Worm (Caenorhabditis elegans) whole organism, midembryonic: ENCODE measurements around the gene F54B11.5.

Source experiments
- T22C8.4 ChIP-seq: fragments of 200-800 bp; sonication (Bioruptor generic); IDR thresholded peaks from 2 replicates; pipeline ENCODE4 v1.3.6; 2022; ENCODE audit warnings: missing genetic modification characterization, missing compliant biosample characterization
- cog-1 ChIP-seq: sonication (generic microtip); optimal IDR thresholded peaks from 2 replicates; lab custom pipeline; 2016; ENCODE audit warnings: missing genetic modification characterization, missing compliant biosample characterization
- flt-1 ChIP-seq: fragments of 200-800 bp; sonication (Bioruptor generic); IDR thresholded peaks from 2 replicates; pipeline ENCODE4 v1.3.6; 2022; ENCODE audit warnings: missing genetic modification characterization, missing compliant biosample characterization
- klf-2 ChIP-seq: fragments of 200-800 bp; sonication (Bioruptor generic); conservative IDR thresholded peaks from 2 replicates; pipeline ENCODE4 v1.3.6; 2022; ENCODE audit warnings: missing genetic modification reagents, missing genetic modification characterization, missing compliant biosample characterization
- med-1 ChIP-seq: sonication (generic microtip); optimal IDR thresholded peaks from 2 replicates; lab custom pipeline; 2017; ENCODE audit warnings: missing genetic modification characterization, mild to moderate bottlenecking, missing compliant biosample characterization, antibody characterized with exemption, missing genetic modification reagents; ENCODE audit not compliant: insufficient read depth
- ref-1 ChIP-seq: fragments of 200-800 bp; sonication (Bioruptor generic); conservative IDR thresholded peaks from 2 replicates; pipeline ENCODE4 v1.3.6; 2022; ENCODE audit warnings: missing genetic modification reagents, missing genetic modification characterization, missing compliant biosample characterization
- tab-1 ChIP-seq: fragments of 200-800 bp; sonication (Bioruptor generic); IDR thresholded peaks from 2 replicates; pipeline ENCODE4 v1.3.6; 2022; ENCODE audit warnings: missing genetic modification characterization, missing compliant biosample characterization
- ztf-23 ChIP-seq: fragments of 200-800 bp; sonication (Bioruptor generic); IDR thresholded peaks from 2 replicates; pipeline ENCODE4 v1.3.6; 2022; ENCODE audit warnings: missing genetic modification reagents, missing genetic modification characterization, missing compliant biosample characterization
- ztf-29 ChIP-seq: fragments of 200-800 bp; sonication (Bioruptor generic); IDR thresholded peaks from 2 replicates; pipeline ENCODE4 v1.3.6; 2022; ENCODE audit warnings: missing genetic modification reagents, missing genetic modification characterization, missing compliant biosample characterization

Gene F54B11.5

DNA sequence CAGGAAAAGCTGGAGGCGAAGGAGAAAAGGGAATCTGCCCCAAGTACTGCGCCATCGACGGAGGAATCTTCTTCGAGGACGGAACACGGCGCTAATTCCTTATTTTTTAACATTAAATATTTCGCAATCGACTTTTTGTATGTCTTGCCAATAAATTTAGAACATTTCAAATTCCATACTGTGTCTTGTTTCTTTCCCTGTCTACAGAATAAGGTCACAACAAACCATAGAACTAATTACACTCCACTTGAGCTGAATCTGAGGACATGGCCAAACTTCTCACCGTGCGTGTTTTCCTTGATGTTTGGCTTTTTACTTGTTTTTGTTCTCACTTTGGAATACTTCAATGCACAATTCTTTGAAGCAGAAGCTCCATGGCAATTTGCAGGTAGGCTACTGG, 3.5 kb downstream of the F54B11.5 start, which contains the start of gene F54B11.4:
F54B11.4 (plus strand) TSS at position 301 of the 400 bp plus-strand sequence.
- TF ChIP-seq ztf-29 (no peak), klf-2 (GFP tag; lab: Robert Waterston, UW) (no peak), cog-1 (tag; lab: Kevin White, UChicago) (no peak), tab-1 (GFP tag; lab: Robert Waterston, UW) (no peak), ztf-23 (GFP tag; lab: Robert Waterston, UW) (no peak), ref-1 (no peak), T22C8.4 (GFP tag; lab: Robert Waterston, UW) (no peak), med-1 (GFP tag; lab: Kevin White, UChicago) (no peak), flt-1 (GFP tag; lab: Robert Waterston, UW) (no peak)

DNA sequence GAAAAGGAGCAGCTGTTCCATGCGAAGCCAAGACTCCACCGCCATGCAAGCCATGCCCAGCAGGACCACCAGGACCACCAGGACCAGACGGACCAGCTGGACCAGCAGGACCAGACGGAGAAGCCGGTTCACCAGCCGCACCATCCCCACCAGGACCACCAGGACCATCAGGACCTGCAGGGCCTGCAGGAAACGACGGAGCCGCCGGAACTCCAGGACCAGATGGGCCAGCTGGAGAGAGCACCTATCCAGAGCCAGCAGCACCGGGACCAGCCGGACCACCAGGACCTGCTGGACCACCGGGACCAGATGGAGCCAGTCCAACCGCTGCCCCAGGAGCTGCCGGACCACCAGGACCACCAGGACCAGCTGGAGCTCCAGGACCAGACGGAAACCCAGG, 3.9 kb downstream of the F54B11.5 start:
- TF ChIP-seq ztf-23 (GFP tag; lab: Robert Waterston, UW) (no peak), ref-1 (no peak), T22C8.4 (GFP tag; lab: Robert Waterston, UW) (no peak)

DNA sequence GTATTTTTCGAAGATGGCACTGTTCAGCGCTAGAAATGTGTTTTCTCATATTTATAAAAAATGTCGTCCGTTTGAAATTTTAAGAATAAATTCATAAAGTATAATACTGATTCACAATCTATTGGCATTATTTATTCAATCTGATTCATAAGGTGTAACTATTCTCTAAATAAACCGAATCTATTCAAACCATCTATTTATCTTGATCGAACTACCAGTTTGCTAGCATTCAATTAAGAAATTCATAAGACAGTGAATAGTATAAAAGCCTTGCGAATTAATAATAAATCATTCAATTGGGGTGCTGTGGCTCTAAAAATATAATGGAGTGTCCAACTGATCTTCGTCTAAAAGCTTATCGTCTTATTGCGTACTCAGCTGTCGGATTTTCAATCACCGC, 4.7 kb downstream of the F54B11.5 start, which contains the start of gene col-44:
col-44 (plus strand) TSS at position 301 of the 400 bp plus-strand sequence.
- TF ChIP-seq med-1 (GFP tag; lab: Kevin White, UChicago) (no peak), ztf-29 (no peak), tab-1 (GFP tag; lab: Robert Waterston, UW) (no peak), flt-1 (GFP tag; lab: Robert Waterston, UW) (no peak), ref-1 (no peak), T22C8.4 (GFP tag; lab: Robert Waterston, UW) (no peak)

DNA sequence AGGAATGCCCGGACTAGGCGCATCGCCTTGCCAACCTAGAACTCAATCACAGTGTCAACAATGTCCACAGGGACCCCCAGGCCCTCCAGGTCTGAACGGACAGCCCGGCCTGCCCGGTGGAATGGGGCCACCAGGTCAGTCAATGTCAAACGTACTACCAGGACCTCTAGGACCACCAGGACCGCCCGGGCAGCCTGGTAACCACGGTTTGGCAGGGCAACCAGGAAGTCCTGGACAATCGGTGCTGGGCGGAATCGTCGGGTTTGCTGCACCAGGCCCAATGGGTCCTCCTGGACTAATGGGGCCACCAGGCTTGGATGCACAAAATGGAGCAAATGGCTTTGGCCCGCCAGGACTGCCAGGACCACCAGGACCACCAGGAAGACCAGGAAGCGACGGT, 5.2 kb downstream of the F54B11.5 start:
- no peak for TF ChIP-seq flt-1 (GFP tag; lab: Robert Waterston, UW)
- no peak for TF ChIP-seq tab-1 (GFP tag; lab: Robert Waterston, UW)
- TF ChIP-seq T22C8.4 (GFP tag; lab: Robert Waterston, UW), result no peak
- no peak for TF ChIP-seq ztf-23 (GFP tag; lab: Robert Waterston, UW)

DNA sequence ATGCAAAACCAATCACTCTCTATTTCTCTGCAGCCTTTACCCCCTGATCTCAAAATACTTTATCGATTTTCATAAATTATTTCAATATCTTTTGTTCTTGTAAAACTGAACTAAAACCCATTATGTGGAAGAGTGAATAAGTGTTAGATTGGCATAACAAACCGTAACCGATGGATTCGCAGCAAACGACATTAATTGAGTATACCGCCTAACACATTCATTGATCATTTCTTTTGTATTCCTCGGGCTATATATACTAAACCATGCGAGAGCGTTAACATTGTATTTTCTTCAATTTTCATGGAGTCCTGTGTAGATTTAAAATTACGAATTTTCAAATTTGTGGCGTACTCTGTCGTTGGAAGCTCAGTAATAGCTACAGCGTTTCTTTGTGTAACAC, 6.1 kb downstream of the F54B11.5 start, which contains the start of gene col-9:
col-9 (plus strand) TSS at position 301 of the 400 bp plus-strand sequence.
- TF ChIP-seq ref-1 (no peak), ztf-29 (no peak), tab-1 (GFP tag; lab: Robert Waterston, UW) (no peak), ztf-23 (GFP tag; lab: Robert Waterston, UW) (no peak), flt-1 (GFP tag; lab: Robert Waterston, UW) (no peak), T22C8.4 (GFP tag; lab: Robert Waterston, UW) (no peak), klf-2 (GFP tag; lab: Robert Waterston, UW) (no peak), cog-1 (tag; lab: Kevin White, UChicago) (no peak)

DNA sequence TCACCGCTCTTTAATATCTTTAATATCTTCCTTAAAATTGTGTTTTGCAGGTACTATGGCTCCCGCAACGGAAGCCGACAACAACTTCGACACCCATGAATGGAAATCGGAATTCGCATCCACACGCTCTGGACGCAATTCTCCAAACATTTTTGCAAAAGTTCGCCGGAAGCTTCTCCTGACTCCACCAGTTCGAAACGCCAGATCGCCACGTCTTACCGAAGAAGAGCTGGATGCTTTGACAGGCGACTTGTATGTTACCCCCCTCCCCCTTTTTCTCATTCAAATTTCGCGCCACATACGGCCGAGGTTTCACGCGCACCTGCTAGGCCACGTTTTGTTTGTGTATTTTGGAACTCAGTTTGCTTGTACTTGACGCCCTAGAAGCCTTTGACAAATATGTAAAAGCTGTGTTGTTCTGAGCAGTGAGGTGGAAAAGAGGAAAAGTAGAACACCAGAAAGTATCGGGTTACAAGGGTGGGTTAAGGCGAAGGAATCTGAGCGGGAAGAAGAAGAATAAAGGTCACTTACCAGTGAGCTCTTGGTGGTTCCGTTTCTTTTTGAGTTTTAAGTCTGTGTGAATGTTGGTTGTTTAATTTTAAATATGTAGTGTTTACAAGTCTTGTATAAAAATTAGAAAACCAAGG, 11.0 kb downstream of the F54B11.5 start, which contains the start of gene unc-84:
unc-84 (plus strand) TSS at position 51 of the 647 bp plus-strand sequence.
- TF ChIP-seq ztf-29, result no peak
- peak; percentile 42; the same call in 1 of the 2 replicates for TF ChIP-seq flt-1 (GFP tag; lab: Robert Waterston, UW)
- TF ChIP-seq cog-1 (tag; lab: Kevin White, UChicago), result no peak
- TF ChIP-seq med-1 (GFP tag; lab: Kevin White, UChicago), result no peak
- TF ChIP-seq klf-2 (GFP tag; lab: Robert Waterston, UW), result no peak
- TF ChIP-seq T22C8.4 (GFP tag; lab: Robert Waterston, UW), result no peak
- 0 out of 2 replicates have a peak, but pooled peaks have one; percentile 39 for TF ChIP-seq tab-1 (GFP tag; lab: Robert Waterston, UW)
- no peak for TF ChIP-seq ztf-23 (GFP tag; lab: Robert Waterston, UW)
- TF ChIP-seq ref-1, result no peak

DNA sequence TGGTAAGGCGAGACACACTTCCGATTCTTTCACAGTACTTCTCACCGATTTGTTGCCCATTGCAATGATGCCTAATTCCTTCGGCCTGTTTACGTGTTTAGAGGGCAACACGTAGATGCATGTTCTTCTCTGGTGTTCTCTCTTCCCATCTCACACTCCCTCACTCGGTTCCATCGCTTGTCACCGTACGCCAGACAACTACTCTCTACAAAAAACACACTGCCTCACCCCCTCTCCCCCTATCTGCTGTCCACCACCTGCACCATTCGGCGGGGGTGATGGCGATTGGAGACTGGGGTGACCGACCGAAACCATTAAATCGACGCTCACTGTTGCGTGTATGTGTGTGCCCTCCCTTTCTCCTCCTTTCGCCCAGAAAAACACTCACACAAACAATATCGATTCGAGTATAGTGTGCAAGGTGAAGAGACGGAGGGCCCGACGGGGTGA, 11.9 kb downstream of the F54B11.5 start:
- TF ChIP-seq ref-1, result no peak
- no peak for TF ChIP-seq klf-2 (GFP tag; lab: Robert Waterston, UW)
- peak; percentile 75 for TF ChIP-seq tab-1 (GFP tag; lab: Robert Waterston, UW)
- TF ChIP-seq flt-1 (GFP tag; lab: Robert Waterston, UW), result peak; percentile 62; the same call in 1 of the 2 replicates
- TF ChIP-seq T22C8.4 (GFP tag; lab: Robert Waterston, UW), result peak; percentile 39; the same call in 1 of the 2 replicates
- TF ChIP-seq cog-1 (tag; lab: Kevin White, UChicago), result peak; percentile 75

DNA sequence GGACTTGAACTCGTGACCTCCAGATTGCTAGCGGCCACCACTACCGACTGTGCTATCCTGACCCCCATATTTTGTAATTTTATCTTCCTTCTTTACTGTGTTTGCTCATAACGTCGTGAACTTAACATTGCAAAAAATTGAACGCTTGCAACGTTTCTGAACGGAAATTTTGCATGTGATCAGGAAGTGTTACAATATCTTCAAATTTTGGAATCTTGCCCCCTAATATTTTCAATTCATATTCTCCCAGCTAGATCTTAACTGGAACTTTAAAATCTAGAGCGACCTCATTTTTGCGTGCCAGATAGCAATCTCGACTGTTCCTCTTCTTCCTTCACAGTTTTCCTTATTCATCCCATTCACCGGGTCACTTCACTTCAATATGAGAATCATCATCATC, 14.0 kb downstream of the F54B11.5 start, which contains the start of gene F54B11.10:
F54B11.10 (plus strand) TSS at position 301 of the 400 bp plus-strand sequence.
- TF ChIP-seq cog-1 (tag; lab: Kevin White, UChicago) (no peak), ztf-23 (GFP tag; lab: Robert Waterston, UW) (no peak), med-1 (GFP tag; lab: Kevin White, UChicago) (no peak), ref-1 (no peak), flt-1 (GFP tag; lab: Robert Waterston, UW) (no peak), klf-2 (GFP tag; lab: Robert Waterston, UW) (no peak), tab-1 (GFP tag; lab: Robert Waterston, UW) (no peak), T22C8.4 (GFP tag; lab: Robert Waterston, UW) (no peak), ztf-29 (no peak)

DNA sequence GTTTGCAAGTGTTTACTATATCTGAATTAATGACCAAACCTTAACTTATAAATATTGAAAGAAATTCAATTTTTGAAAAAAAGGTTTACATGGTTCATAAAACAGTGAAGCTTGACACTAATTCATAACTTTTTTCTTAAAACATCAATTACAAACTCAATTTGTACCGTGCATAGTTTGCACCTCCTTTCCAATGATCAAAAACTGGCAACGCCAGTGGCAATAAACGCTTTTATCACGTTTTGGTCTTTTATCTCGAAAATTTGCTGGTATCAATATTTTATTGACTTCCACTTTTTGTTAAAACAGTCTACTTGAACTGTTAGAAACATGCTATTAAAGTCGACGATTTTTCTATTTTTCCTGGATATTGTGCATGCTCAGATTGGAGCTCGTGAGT, 17.4 kb downstream of the F54B11.5 start, which contains the start of gene F54B11.11:
F54B11.11 (plus strand) TSS at position 301 of the 400 bp plus-strand sequence.
- TF ChIP-seq cog-1 (tag; lab: Kevin White, UChicago), result no peak
- TF ChIP-seq tab-1 (GFP tag; lab: Robert Waterston, UW), result no peak
- TF ChIP-seq ref-1, result no peak
- no peak for TF ChIP-seq ztf-29
- TF ChIP-seq flt-1 (GFP tag; lab: Robert Waterston, UW), result no peak
- no peak for TF ChIP-seq ztf-23 (GFP tag; lab: Robert Waterston, UW)
- TF ChIP-seq med-1 (GFP tag; lab: Kevin White, UChicago), result no peak
- TF ChIP-seq T22C8.4 (GFP tag; lab: Robert Waterston, UW), result no peak
- TF ChIP-seq klf-2 (GFP tag; lab: Robert Waterston, UW), result no peak
